2 worm cellular contexts compared by ENCODE assay signal in genomic region chrIII:12377198-12377662, ce11.
TF ChIP-seq lines count a peak whose summit lies in the region.

Gene pph-4.2, minus strand, starts transcription at chrIII:12377248.

TF ChIP-seq in whole organism, L1 larva, 84 proteins besides CTCF, POLR2A, EP300 and RAD21 (continued from another document):
- TF ChIP-seq snu-23 (GFP tag; optimal IDR thresholded peaks at IDR 0.05; lab: Kevin White, UChicago) (peak; percentile 48), elt-2 (tag; optimal IDR thresholded peaks at IDR 0.05; lab: Kevin White, UChicago) (no peak), lsy-2 (tag; optimal IDR thresholded peaks at IDR 0.05; lab: Kevin White, UChicago) (peak; percentile 58 to 78), pag-3 (tag; optimal IDR thresholded peaks at IDR 0.05; lab: Kevin White, UChicago; ENCODE audit: borderline replicate concordance, insufficient read depth) (no peak), grh-1 (GFP tag; IDR thresholded peaks at IDR 0.05; lab: Robert Waterston, UW) (no peak), skn-1 (tag; optimal IDR thresholded peaks at IDR 0.05; lab: Kevin White, UChicago) (peak; percentile 62), nhr-47 (tag; optimal IDR thresholded peaks at IDR 0.05; lab: Kevin White, UChicago) (peak; percentile 49), C16A3.4 (tag; optimal IDR thresholded peaks at IDR 0.05; lab: Kevin White, UChicago) (peak; percentile 43), ces-1 (GFP tag; optimal IDR thresholded peaks at IDR 0.05; lab: Kevin White, UChicago) (no peak), ets-5 (GFP tag; IDR thresholded peaks at IDR 0.05; lab: Robert Waterston, UW) (no peak), ceh-63 (GFP tag; optimal IDR thresholded peaks at IDR 0.05; lab: Kevin White, UChicago) (no peak), nhr-90 (tag; optimal IDR thresholded peaks at IDR 0.05; lab: Kevin White, UChicago; ENCODE audit: poor library complexity) (peak; percentile 8), swsn-7 (tag; optimal IDR thresholded peaks at IDR 0.05; lab: Kevin White, UChicago) (no peak), vab-15 (tag; optimal IDR thresholded peaks at IDR 0.05; lab: Kevin White, UChicago) (no peak), hlh-17 (GFP tag; optimal IDR thresholded peaks at IDR 0.05; lab: Kevin White, UChicago; ENCODE audit: borderline replicate concordance) (no peak), blmp-1 (tag; optimal IDR thresholded peaks at IDR 0.05; lab: Kevin White, UChicago) (peak; percentile 25), lin-15B (tag; optimal IDR thresholded peaks at IDR 0.05; lab: Kevin White, UChicago) (peak; percentile 42), mep-1 (tag; optimal IDR thresholded peaks at IDR 0.05; lab: Kevin White, UChicago) (peak; percentile 43), F16B12.6 (tag; optimal IDR thresholded peaks at IDR 0.05; lab: Kevin White, UChicago) (peak; percentile 56), aly-2 (tag; optimal IDR thresholded peaks at IDR 0.05; lab: Kevin White, UChicago) (no peak), dpl-1 (GFP tag; optimal IDR thresholded peaks at IDR 0.05; lab: Kevin White, UChicago) (peak; percentile 88 to 94 (median 91)), nhr-77 (tag; optimal IDR thresholded peaks at IDR 0.05; lab: Kevin White, UChicago) (no peak), nhr-20 (tag; optimal IDR thresholded peaks at IDR 0.05; lab: Kevin White, UChicago) (peak; percentile 28)
TF ChIP-seq in whole organism, L1 larva: peak in this region for 20.

TF ChIP-seq in whole organism, L4 larva, 104 proteins besides CTCF, POLR2A, EP300 and RAD21 (continued from another document):
- TF ChIP-seq egl-27 (tag; optimal IDR thresholded peaks at IDR 0.05; lab: Kevin White, UChicago) (no peak), spr-1 (tag; optimal IDR thresholded peaks at IDR 0.05; lab: Kevin White, UChicago) (no peak), nhr-10 (tag; optimal IDR thresholded peaks at IDR 0.05; lab: Kevin White, UChicago) (no peak), saeg-2 (GFP tag; IDR thresholded peaks at IDR 0.05; lab: Robert Waterston, UW) (no peak), skn-1 (tag; optimal IDR thresholded peaks at IDR 0.05; lab: Kevin White, UChicago) (no peak), dpl-1 (GFP tag; optimal IDR thresholded peaks at IDR 0.05; lab: Kevin White, UChicago) (peak; percentile 90), F26F4.8 (GFP tag; conservative IDR thresholded peaks at IDR 0.05; lab: Robert Waterston, UW) (no peak), fos-1 (tag; optimal IDR thresholded peaks at IDR 0.05; lab: Kevin White, UChicago) (no peak), zfp-2 (tag; optimal IDR thresholded peaks at IDR 0.05; lab: Kevin White, UChicago) (no peak), nhr-28 (tag; optimal IDR thresholded peaks at IDR 0.05; lab: Kevin White, UChicago) (no peak), lin-13 (GFP tag; optimal IDR thresholded peaks at IDR 0.05; lab: Kevin White, UChicago) (no peak), aly-2 (tag; optimal IDR thresholded peaks at IDR 0.05; lab: Kevin White, UChicago) (no peak), daf-8 (GFP tag; IDR thresholded peaks at IDR 0.05; lab: Robert Waterston, UW) (no peak), F49E8.2 (tag; optimal IDR thresholded peaks at IDR 0.05; lab: Kevin White, UChicago; ENCODE audit: borderline replicate concordance) (no peak), spr-3 (GFP tag; optimal IDR thresholded peaks at IDR 0.05; lab: Kevin White, UChicago) (no peak), mxl-2 (GFP tag; conservative IDR thresholded peaks at IDR 0.05; lab: Robert Waterston, UW) (no peak), mdl-1 (tag; optimal IDR thresholded peaks at IDR 0.05; lab: Kevin White, UChicago) (no peak), lir-3 (tag; optimal IDR thresholded peaks at IDR 0.05; lab: Kevin White, UChicago) (no peak), hlh-30 (tag; optimal IDR thresholded peaks at IDR 0.05; lab: Kevin White, UChicago; ENCODE audit: insufficient read depth) (peak; percentile 54)
